Fruit fly (Drosophila melanogaster) whole organism, wandering third instar larva: Measurements from ENCODE around the gene CG5846.

Experiments
- br ChIP-seq: fragments of 200-800 bp; sonication (Bioruptor generic); optimal IDR thresholded peaks from 2 replicates; lab custom pipeline; 2016; ENCODE audit warnings: missing biosample characterization, missing genetic modification characterization
- fru ChIP-seq: fragments of 200-800 bp; sonication (Bioruptor generic); optimal IDR thresholded peaks from 3 replicates; lab custom pipeline; 2016; ENCODE audit warnings: missing biosample characterization, mild to moderate bottlenecking, missing genetic modification characterization
- pan ChIP-seq: fragments of >200 bp; optimal IDR thresholded peaks from 2 replicates; lab custom pipeline; 2017

dm6 chr2L:9984078-9984772 lies 27.2 kb upstream of the CG5846 start, which contains the start of gene bib:
- no peak for TF ChIP-seq pan (lab: Kevin White, UChicago)
- peak; percentile 86 for TF ChIP-seq fru (GFP tag; lab: Kevin White, UChicago)
- peak; percentile 52 for TF ChIP-seq br (GFP tag; lab: Kevin White, UChicago)
